Fruit fly (Drosophila melanogaster): ENCODE measurements around the gene Tpc1.

Tpc1 gene

dm6 chr3R:10884678-10885421 is 2.9 kb upstream of the Tpc1 start, which contains the start of gene CG14696:
Gene CG14696 (minus strand): TSS chr3R:10885001.
- TF ChIP-seq CG34422 (GFP tag; IDR thresholded peaks at IDR 0.05) = peak; percentile 59; the same call in 1 of the 3 replicates
- peak; percentile 39 for TF ChIP-seq pros (GFP tag; optimal IDR thresholded peaks at IDR 0.05)
- 0 out of 2 replicates have a peak, but pooled peaks have one; percentile 15 for TF ChIP-seq E2f1 (GFP tag; IDR thresholded peaks at IDR 0.05)
- TF ChIP-seq ken (GFP tag; IDR thresholded peaks at IDR 0.05) = 0 out of 3 replicates have a peak, but pooled peaks have one; percentile 36
- TF ChIP-seq CG17385 (GFP tag; optimal IDR thresholded peaks at IDR 0.05) = peak; percentile 78
- TF ChIP-seq Deaf1 (tag; optimal IDR thresholded peaks at IDR 0.05) = no peak
- TF ChIP-seq Eip74EF (GFP tag; optimal IDR thresholded peaks at IDR 0.05) = peak in 1 of 2 experiments; percentile 63
- TF ChIP-seq CG32532 (GFP tag; IDR thresholded peaks at IDR 0.05) = 0 out of 2 replicates have a peak, but pooled peaks have one; percentile 27
- TF ChIP-seq CG16779 (GFP tag; IDR thresholded peaks at IDR 0.05) = peak; percentile 52; the same call in 1 of the 2 replicates
- no peak for TF ChIP-seq rib (GFP tag; IDR thresholded peaks at IDR 0.05)
- 0 out of 2 replicates have a peak, but pooled peaks have one; percentile 22 for TF ChIP-seq Dref (GFP tag; IDR thresholded peaks at IDR 0.05)
- peak; percentile 15; the same call in 1 of the 3 replicates for TF ChIP-seq so (GFP tag; IDR thresholded peaks at IDR 0.05)
- TF ChIP-seq CG10543 (GFP tag; optimal IDR thresholded peaks at IDR 0.05) = peak; percentile 34
- peak; percentile 45 for TF ChIP-seq Jarid2 (GFP tag; optimal IDR thresholded peaks at IDR 0.05)
- TF ChIP-seq Drgx (GFP tag; IDR thresholded peaks at IDR 0.05) = 0 out of 2 replicates have a peak, but pooled peaks have one; percentile 14
- TF ChIP-seq sug (tag; optimal IDR thresholded peaks at IDR 0.05) = peak; percentile 77
- peak; percentile 57 for TF ChIP-seq BtbVII (GFP tag; optimal IDR thresholded peaks at IDR 0.05)
- no peak for TF ChIP-seq slou (GFP tag; optimal IDR thresholded peaks at IDR 0.05)
- no peak for TF ChIP-seq fd102C (GFP tag; optimal IDR thresholded peaks at IDR 0.05)
- no peak for TF ChIP-seq TFAM (GFP tag; optimal IDR thresholded peaks at IDR 0.05)
- TF ChIP-seq CG15601 (tag; optimal IDR thresholded peaks at IDR 0.05) = no peak
- TF ChIP-seq crp (GFP tag; optimal IDR thresholded peaks at IDR 0.05) = peak in 1 of 2 experiments; percentile 64
- TF ChIP-seq NC2α (GFP tag; optimal IDR thresholded peaks at IDR 0.05) = no peak
- TF ChIP-seq CG31441 (GFP tag; IDR thresholded peaks at IDR 0.05) = no peak
- TF ChIP-seq Awh (GFP tag; IDR thresholded peaks at IDR 0.05) = 0 out of 2 replicates have a peak, but pooled peaks have one; percentile 9
- peak; percentile 78 for TF ChIP-seq Med (GFP tag)
- no peak for TF ChIP-seq CG33213 (GFP tag; optimal IDR thresholded peaks at IDR 0.05)
- TF ChIP-seq Stat92E (GFP tag; optimal IDR thresholded peaks at IDR 0.05) = no peak
- TF ChIP-seq sens-2 (GFP tag; IDR thresholded peaks at IDR 0.05) = no peak
- no peak for TF ChIP-seq CG30431 (GFP tag; optimal IDR thresholded peaks at IDR 0.05)
- TF ChIP-seq CkIIα-i1 (GFP tag; IDR thresholded peaks at IDR 0.05) = no peak
- 0 out of 4 replicates have a peak, but pooled peaks have one; percentile 9 for TF ChIP-seq chinmo (GFP tag; IDR thresholded peaks at IDR 0.05; ENCODE audit: partially characterized antibody)
- peak; percentile 44; the same call in 1 of the 3 replicates for TF ChIP-seq Dbx (GFP tag; IDR thresholded peaks at IDR 0.05)
- TF ChIP-seq CoRest (tag; optimal IDR thresholded peaks at IDR 0.05) = peak; percentile 26
- TF ChIP-seq CG5953 (GFP tag; IDR thresholded peaks at IDR 0.05) = no peak
- peak; percentile 5 for TF ChIP-seq Atf3 (GFP tag; optimal IDR thresholded peaks at IDR 0.05)
- no peak for TF ChIP-seq mirr (GFP tag; optimal IDR thresholded peaks at IDR 0.05)
- no peak for TF ChIP-seq h (optimal IDR thresholded peaks at IDR 0.05)
- no peak for TF ChIP-seq br (optimal IDR thresholded peaks at IDR 0.05)
